Worm (Caenorhabditis elegans) whole organism, mixed stage, embryonic: Measurements from ENCODE around the gene grd-1.

Experiments
- M03D4.4 ChIP-seq: sonication (generic microtip); optimal IDR thresholded peaks from 2 replicates; lab custom pipeline; 2017; ENCODE audit warnings: mild to moderate bottlenecking, missing genetic modification characterization, missing compliant biosample characterization
- bed-3 ChIP-seq: fragments of 200-800 bp; sonication (Bioruptor generic); optimal IDR thresholded peaks from 3 replicates; lab custom pipeline; 2018; ENCODE audit warnings: mild to moderate bottlenecking, missing genetic modification characterization, moderate library complexity, missing compliant biosample characterization
- blmp-1 ChIP-seq: fragments of 150-350 bp; optimal IDR thresholded peaks from 2 replicates; lab custom pipeline; 2014; ENCODE audit warnings: missing biosample characterization, missing genetic modification characterization
- ceh-39 ChIP-seq: fragments of 150-350 bp; optimal IDR thresholded peaks from 2 replicates; lab custom pipeline; 2014; ENCODE audit warnings: missing biosample characterization, missing genetic modification characterization
- ceh-43 ChIP-seq: fragments of 200-800 bp; sonication (Bioruptor generic); optimal IDR thresholded peaks from 2 replicates; lab custom pipeline; 2018; ENCODE audit warnings: mild to moderate bottlenecking, missing genetic modification characterization, moderate library complexity, missing compliant biosample characterization
- ces-1 ChIP-seq: fragments of 150-350 bp; optimal IDR thresholded peaks from 2 replicates; lab custom pipeline; 2014; ENCODE audit warnings: missing biosample characterization, missing genetic modification reagents, missing genetic modification characterization
- cnd-1 ChIP-seq: fragments of 200-800 bp; sonication (Bioruptor generic); optimal IDR thresholded peaks from 2 replicates; lab custom pipeline; 2018; ENCODE audit warnings: mild to moderate bottlenecking, missing genetic modification characterization, missing compliant biosample characterization
- drap-1 ChIP-seq: fragments of 200-800 bp; sonication (Bioruptor generic); optimal IDR thresholded peaks from 3 replicates; lab custom pipeline; 2018; ENCODE audit warnings: mild to moderate bottlenecking, missing genetic modification characterization, missing compliant biosample characterization
- elt-1 ChIP-seq: sonication (generic microtip); optimal IDR thresholded peaks from 2 replicates; lab custom pipeline; 2017; ENCODE audit warnings: missing genetic modification characterization, mild to moderate bottlenecking, missing compliant biosample characterization, antibody characterized with exemption, moderate library complexity, borderline replicate concordance; ENCODE audit not compliant: insufficient read depth
- elt-3 ChIP-seq: fragments of 150-350 bp; optimal IDR thresholded peaks from 2 replicates; lab custom pipeline; 2014; ENCODE audit warnings: missing biosample characterization, missing genetic modification characterization
- flh-1 ChIP-seq: fragments of 200-800 bp; sonication (Bioruptor generic); optimal IDR thresholded peaks from 2 replicates; lab custom pipeline; 2018; ENCODE audit warnings: mild to moderate bottlenecking, missing genetic modification characterization, moderate library complexity, missing compliant biosample characterization
- ham-2 ChIP-seq: fragments of 200-800 bp; sonication (Bioruptor generic); optimal IDR thresholded peaks from 2 replicates; lab custom pipeline; 2018; ENCODE audit warnings: mild to moderate bottlenecking, missing genetic modification characterization, missing compliant biosample characterization
- hlh-1 ChIP-seq: fragments of 150-350 bp; optimal IDR thresholded peaks from 2 replicates; lab custom pipeline; 2014; ENCODE audit warnings: missing biosample characterization, missing genetic modification reagents, missing genetic modification characterization
- lin-32 ChIP-seq: fragments of 200-800 bp; sonication (Bioruptor generic); optimal IDR thresholded peaks from 2 replicates; lab custom pipeline; 2018; ENCODE audit warnings: mild to moderate bottlenecking, missing genetic modification characterization, missing compliant biosample characterization
- lsy-2 ChIP-seq: fragments of 150-350 bp; optimal IDR thresholded peaks from 2 replicates; lab custom pipeline; 2014; ENCODE audit warnings: missing biosample characterization, missing genetic modification characterization
- mab-5 ChIP-seq: fragments of 150-350 bp; optimal IDR thresholded peaks from 2 replicates; lab custom pipeline; 2014; ENCODE audit warnings: missing biosample characterization, missing genetic modification characterization
- mep-1 ChIP-seq: fragments of 150-350 bp; optimal IDR thresholded peaks from 2 replicates; lab custom pipeline; 2017; ENCODE audit warnings: missing biosample characterization, missing genetic modification reagents, missing genetic modification characterization, inconsistent platforms
- mls-2 ChIP-seq: sonication (generic microtip); optimal IDR thresholded peaks from 2 replicates; lab custom pipeline; 2016; ENCODE audit warnings: mild to moderate bottlenecking, missing genetic modification characterization, moderate library complexity, missing compliant biosample characterization
- nhr-12 ChIP-seq: fragments of 150-350 bp; optimal IDR thresholded peaks from 2 replicates; lab custom pipeline; 2014; ENCODE audit warnings: missing biosample characterization, missing genetic modification characterization
- nhr-2 ChIP-seq: fragments of 150-350 bp; optimal IDR thresholded peaks from 2 replicates; lab custom pipeline; 2014; ENCODE audit warnings: missing biosample characterization, missing genetic modification characterization
- nhr-237 ChIP-seq: fragments of 150-350 bp; optimal IDR thresholded peaks from 2 replicates; lab custom pipeline; 2014; ENCODE audit warnings: missing biosample characterization, missing genetic modification characterization
- nhr-28 ChIP-seq: fragments of 150-350 bp; optimal IDR thresholded peaks from 2 replicates; lab custom pipeline; 2014; ENCODE audit warnings: missing biosample characterization, missing genetic modification characterization
- nhr-76 ChIP-seq: sonication (generic microtip); optimal IDR thresholded peaks from 2 replicates; lab custom pipeline; 2017; ENCODE audit warnings: missing biosample characterization, missing genetic modification characterization
- pha-4 ChIP-seq: fragments of 150-350 bp; optimal IDR thresholded peaks from 2 replicates; lab custom pipeline; 2018; ENCODE audit warnings: missing biosample characterization, missing genetic modification reagents, missing genetic modification characterization
- sem-2 ChIP-seq: fragments of 200-800 bp; sonication (Bioruptor generic); optimal IDR thresholded peaks from 2 replicates; lab custom pipeline; 2018; ENCODE audit warnings: mild to moderate bottlenecking, missing genetic modification characterization, missing compliant biosample characterization
- snpc-4 ChIP-seq: fragments of 150-350 bp; optimal IDR thresholded peaks from 2 replicates; lab custom pipeline; 2014; ENCODE audit warnings: missing biosample characterization, missing genetic modification characterization
- sptf-1 ChIP-seq: sonication (generic microtip); optimal IDR thresholded peaks from 2 replicates; lab custom pipeline; 2017; ENCODE audit warnings: mild to moderate bottlenecking, missing genetic modification characterization, moderate library complexity, missing compliant biosample characterization
- tbx-8 ChIP-seq: fragments of 200-800 bp; sonication (Bioruptor generic); optimal IDR thresholded peaks from 2 replicates; lab custom pipeline; 2018; ENCODE audit warnings: mild to moderate bottlenecking, missing genetic modification characterization, moderate library complexity, missing compliant biosample characterization
- unc-120 ChIP-seq: sonication (generic microtip); optimal IDR thresholded peaks from 2 replicates; lab custom pipeline; 2017; ENCODE audit warnings: missing genetic modification characterization, missing compliant biosample characterization; ENCODE audit not compliant: poor library complexity, severe bottlenecking
- unc-39 ChIP-seq: fragments of 150-350 bp; optimal IDR thresholded peaks from 2 replicates; lab custom pipeline; 2014; ENCODE audit warnings: missing biosample characterization, missing genetic modification characterization
- unc-62 ChIP-seq: fragments of 150-350 bp; optimal IDR thresholded peaks from 2 replicates; lab custom pipeline; 2014; ENCODE audit warnings: missing biosample characterization, missing genetic modification reagents, missing genetic modification characterization
- ztf-11 ChIP-seq: fragments of 150-350 bp; optimal IDR thresholded peaks from 2 replicates; lab custom pipeline; 2014; ENCODE audit warnings: missing biosample characterization, missing genetic modification characterization

Gene grd-1

DNA sequence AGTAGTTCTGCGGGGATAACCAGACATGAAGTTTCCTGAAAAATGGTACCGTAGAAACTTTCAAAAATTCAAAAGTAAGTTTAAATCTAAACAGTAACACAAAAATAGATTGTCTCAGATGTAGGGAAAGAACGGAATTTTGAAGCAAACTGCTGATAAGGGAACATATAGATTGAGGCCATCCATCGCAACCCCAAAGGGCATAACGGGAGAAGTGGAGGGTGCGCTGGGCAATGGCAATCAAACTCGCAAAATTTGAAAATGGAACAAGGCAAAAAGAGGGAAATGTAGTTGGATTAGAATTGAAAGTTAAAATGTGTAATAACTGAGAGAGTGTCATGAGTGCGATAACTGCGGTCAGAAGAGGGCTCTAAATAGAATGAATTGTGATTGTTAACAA is 6.1 kb upstream of the grd-1 start:
- TF ChIP-seq pha-4 (tag; lab: Kevin White, UChicago) (no peak), unc-120 (no peak), ceh-43 (no peak), flh-1 (GFP tag; lab: Kevin White, UChicago) (no peak), drap-1 (GFP tag; lab: Kevin White, UChicago) (no peak), snpc-4 (tag; lab: Kevin White, UChicago) (no peak), ham-2 (GFP tag; lab: Kevin White, UChicago) (no peak), ztf-11 (tag; lab: Kevin White, UChicago) (no peak), M03D4.4 (tag; lab: Kevin White, UChicago) (no peak), blmp-1 (no peak), nhr-2 (no peak), mep-1 (no peak), nhr-76 (tag; lab: Kevin White, UChicago) (no peak), unc-39 (tag; lab: Kevin White, UChicago) (no peak), ceh-39 (tag; lab: Kevin White, UChicago) (no peak), sem-2 (GFP tag; lab: Kevin White, UChicago) (no peak), mab-5 (tag; lab: Kevin White, UChicago) (no peak)

DNA sequence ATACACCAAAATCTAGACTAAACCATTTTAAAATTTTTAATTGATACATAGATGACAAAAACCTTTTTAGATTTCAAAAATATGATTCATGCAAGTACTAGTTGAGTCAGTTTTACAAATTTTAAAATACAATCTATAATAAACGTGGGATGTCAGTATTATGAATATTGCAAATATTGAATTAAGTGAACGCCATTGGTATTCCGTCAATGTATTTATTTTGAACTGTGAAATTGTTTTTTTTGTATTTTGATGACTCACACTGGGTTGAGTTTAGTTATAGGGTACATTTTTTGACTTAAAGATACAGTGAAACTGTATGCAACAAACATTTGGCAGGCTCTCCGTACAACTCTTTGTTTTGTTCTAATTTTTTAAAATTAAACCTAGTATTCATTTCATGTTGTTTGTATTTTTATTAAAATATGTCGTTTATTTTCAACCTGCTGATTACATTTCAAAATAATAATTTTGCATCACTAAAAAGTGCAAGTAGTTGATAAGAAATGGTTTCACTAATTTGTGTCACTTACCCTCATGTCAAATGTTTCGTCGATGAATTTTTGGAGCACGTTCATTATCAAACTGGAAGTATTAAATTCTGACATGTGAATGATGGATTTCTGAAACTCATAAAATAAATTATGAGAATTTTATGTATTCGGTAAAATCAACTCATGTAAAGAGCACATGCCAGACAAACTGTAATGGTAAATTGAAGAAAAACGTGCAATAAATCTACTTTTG is 4.2 kb upstream of the grd-1 start, which contains the start of gene W02H3.1:
Gene W02H3.1 (minus strand): TSS at position 578 of the 747 bp plus-strand sequence.
- TF ChIP-seq sptf-1 (tag; lab: Kevin White, UChicago), result no peak
- no peak for TF ChIP-seq cnd-1 (tag; lab: Kevin White, UChicago)
- TF ChIP-seq mab-5 (tag; lab: Kevin White, UChicago), result no peak
- TF ChIP-seq nhr-28 (tag; lab: Kevin White, UChicago), result no peak
- no peak for TF ChIP-seq flh-1 (GFP tag; lab: Kevin White, UChicago)
- no peak for TF ChIP-seq mls-2 (tag; lab: Kevin White, UChicago)
- TF ChIP-seq nhr-237 (tag; lab: Kevin White, UChicago), result no peak
- TF ChIP-seq drap-1 (GFP tag; lab: Kevin White, UChicago), result no peak

DNA sequence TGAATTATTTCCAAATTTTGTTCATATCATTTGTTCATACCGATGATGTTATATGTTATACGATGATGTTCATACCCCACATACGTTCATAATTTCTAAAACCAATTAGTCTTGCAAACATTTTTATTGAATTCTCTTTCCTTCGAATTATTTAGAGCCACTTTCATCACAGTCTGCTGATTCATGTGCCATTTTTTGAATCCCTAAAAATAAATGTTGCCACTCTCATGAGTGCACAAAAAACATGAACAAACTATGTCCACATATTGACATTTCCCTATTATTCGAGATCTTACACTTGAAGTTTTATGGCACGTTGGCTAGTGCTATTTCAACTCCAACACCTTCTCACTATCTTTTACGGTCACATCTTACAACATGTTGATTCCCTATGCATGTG is 2.2 kb upstream of the grd-1 start, which contains the start of gene clc-17:
Gene clc-17 (plus strand): TSS at position 301 of the 400 bp plus-strand sequence.
- no peak for TF ChIP-seq tbx-8 (GFP tag; lab: Kevin White, UChicago)
- no peak for TF ChIP-seq unc-120
- no peak for TF ChIP-seq lsy-2 (tag; lab: Kevin White, UChicago)
- no peak for TF ChIP-seq mls-2 (tag; lab: Kevin White, UChicago)
- no peak for TF ChIP-seq unc-62
- TF ChIP-seq blmp-1, result no peak
- no peak for TF ChIP-seq cnd-1 (tag; lab: Kevin White, UChicago)

- TF ChIP-seq nhr-2 (no peak), hlh-1 (tag; lab: Kevin White, UChicago) (no peak), elt-3 (tag; lab: Kevin White, UChicago) (no peak), unc-39 (tag; lab: Kevin White, UChicago) (no peak), snpc-4 (tag; lab: Kevin White, UChicago) (no peak), ces-1 (GFP tag; lab: Kevin White, UChicago) (no peak), mep-1 (no peak), ztf-11 (tag; lab: Kevin White, UChicago) (no peak), nhr-12 (tag; lab: Kevin White, UChicago) (no peak)
- TF ChIP-seq, all 35 proteins: peak for 0
Observed at ce11 chrX:11114420-11114819, 5.2 kb downstream of the grd-1 start.

DNA sequence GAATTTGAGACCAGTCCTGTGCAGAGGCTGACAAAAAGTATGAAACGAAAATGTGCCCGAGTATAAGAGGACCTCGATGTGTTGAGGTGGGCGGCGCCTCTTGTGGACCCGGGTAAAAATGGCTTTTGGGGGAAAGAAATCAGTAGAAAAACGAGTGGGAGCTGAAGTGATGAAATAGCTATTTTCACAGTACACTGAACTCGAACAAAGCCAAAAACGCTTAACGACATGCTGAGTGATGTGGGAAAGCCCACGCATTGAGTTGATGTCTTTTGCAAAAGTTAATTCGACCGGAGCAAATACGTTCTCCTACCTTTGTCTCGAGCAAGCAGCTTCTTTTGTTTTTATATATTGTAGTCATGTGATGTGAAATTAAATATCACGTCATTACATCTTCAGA is 7.5 kb downstream of the grd-1 start, which contains the start of gene nlp-66:
Gene nlp-66 (minus strand): TSS at position 101 of the 400 bp plus-strand sequence.
- no peak for TF ChIP-seq unc-39 (tag; lab: Kevin White, UChicago)
- TF ChIP-seq unc-120, result no peak
- no peak for TF ChIP-seq elt-1 (tag; lab: Kevin White, UChicago)
- no peak for TF ChIP-seq flh-1 (GFP tag; lab: Kevin White, UChicago)
- TF ChIP-seq mep-1, result no peak
- no peak for TF ChIP-seq M03D4.4 (tag; lab: Kevin White, UChicago)
- no peak for TF ChIP-seq ztf-11 (tag; lab: Kevin White, UChicago)
- TF ChIP-seq nhr-12 (tag; lab: Kevin White, UChicago), result no peak
- no peak for TF ChIP-seq cnd-1 (tag; lab: Kevin White, UChicago)
- no peak for TF ChIP-seq ces-1 (GFP tag; lab: Kevin White, UChicago)
- no peak for TF ChIP-seq nhr-2
- TF ChIP-seq bed-3, result no peak
- TF ChIP-seq lin-32 (GFP tag; lab: Kevin White, UChicago), result no peak
- TF ChIP-seq unc-62, result no peak
- no peak for TF ChIP-seq hlh-1 (tag; lab: Kevin White, UChicago)
- TF ChIP-seq sptf-1 (tag; lab: Kevin White, UChicago), result no peak
